Worm (Caenorhabditis elegans) whole organism, L1 larva: ENCODE measurements around the gene tlp-1.

ENCODE experiments used
- C04F5.9 ChIP-seq: sonication (generic microtip); optimal IDR thresholded peaks from 2 replicates; lab custom pipeline; 2016; ENCODE audit warnings: missing genetic modification characterization, missing compliant biosample characterization
- ama-1 ChIP-seq: fragments of 150-350 bp; optimal IDR thresholded peaks from 2 replicates; lab custom pipeline; 2014
- blmp-1 ChIP-seq: fragments of 150-350 bp; optimal IDR thresholded peaks from 2 replicates; lab custom pipeline; 2014; ENCODE audit warnings: missing biosample characterization, missing genetic modification characterization
- ceh-8 ChIP-seq: fragments of 200-800 bp; sonication (Bioruptor generic); optimal IDR thresholded peaks from 2 replicates; lab custom pipeline; 2018; ENCODE audit warnings: mild to moderate bottlenecking, missing genetic modification characterization, moderate library complexity, missing compliant biosample characterization
- ceh-82 ChIP-seq, 3 experiments: fragments of 150-350 bp in 1 of 3; sonication (generic microtip) in 2 of 3; optimal IDR thresholded peaks; 2 replicates each; lab custom pipeline; 2014 to 2017; ENCODE audit warnings: missing biosample characterization in 3 of 3, missing genetic modification characterization in 3 of 3
- ceh-90 ChIP-seq: sonication (generic microtip); optimal IDR thresholded peaks from 2 replicates; lab custom pipeline; 2016; ENCODE audit warnings: missing genetic modification characterization, missing compliant biosample characterization
- ces-1 ChIP-seq: fragments of 150-350 bp; optimal IDR thresholded peaks from 2 replicates; lab custom pipeline; 2014; ENCODE audit warnings: missing biosample characterization, missing genetic modification reagents, missing genetic modification characterization
- dsc-1 ChIP-seq: sonication (generic microtip); optimal IDR thresholded peaks from 2 replicates; lab custom pipeline; 2016; ENCODE audit warnings: mild to moderate bottlenecking, missing genetic modification characterization, missing compliant biosample characterization
- efl-1 ChIP-seq, 4 experiments: fragments of 150-350 bp; optimal IDR thresholded peaks in 3 of 4; peaks in 1 of 4; 1 replicate in 1 of 4; 2 replicates in 3 of 4; lab custom pipeline; 2014; ENCODE audit warnings: missing biosample characterization in 2 of 4, missing genetic modification characterization in 2 of 4, missing genetic modification reagents in 2 of 4
- efl-3 ChIP-seq: fragments of 200-800 bp; sonication (Bioruptor generic); optimal IDR thresholded peaks from 2 replicates; lab custom pipeline; 2018; ENCODE audit warnings: mild to moderate bottlenecking, missing genetic modification characterization, missing compliant biosample characterization
- egl-27 ChIP-seq, 2 experiments: fragments of 150-350 bp in 1 of 2; sonication (generic microtip); optimal IDR thresholded peaks; 3 replicates each; lab custom pipeline; 2017 to 2018; ENCODE audit warnings: missing biosample characterization in 2 of 2, missing genetic modification characterization in 2 of 2, missing genetic modification reagents in 2 of 2
- fkh-4 ChIP-seq: sonication (generic microtip); optimal IDR thresholded peaks from 2 replicates; lab custom pipeline; 2016; ENCODE audit warnings: missing compliant biosample characterization, missing genetic modification characterization, borderline replicate concordance
- fkh-8 ChIP-seq: sonication (generic microtip); optimal IDR thresholded peaks from 2 replicates; lab custom pipeline; 2016; ENCODE audit warnings: mild to moderate bottlenecking, missing genetic modification characterization, missing compliant biosample characterization
- grh-1 ChIP-seq: fragments of 200-800 bp; sonication (Bioruptor generic); IDR thresholded peaks from 2 replicates; pipeline ENCODE4 v1.3.6; 2022; ENCODE audit warnings: missing genetic modification reagents, missing genetic modification characterization, missing compliant biosample characterization
- hlh-4 ChIP-seq: sonication (generic microtip); optimal IDR thresholded peaks from 2 replicates; lab custom pipeline; 2016; ENCODE audit warnings: mild to moderate bottlenecking, missing genetic modification characterization, missing compliant biosample characterization
- irx-1 ChIP-seq: sonication (generic microtip); optimal IDR thresholded peaks from 2 replicates; lab custom pipeline; 2016; ENCODE audit warnings: missing genetic modification characterization, missing compliant biosample characterization
- lin-14 ChIP-seq: fragments of 200-800 bp; sonication (Bioruptor generic); optimal IDR thresholded peaks from 2 replicates; lab custom pipeline; 2018; ENCODE audit warnings: mild to moderate bottlenecking, missing genetic modification characterization, moderate library complexity, missing compliant biosample characterization
- lin-15B ChIP-seq: fragments of 150-350 bp; sonication (generic microtip); optimal IDR thresholded peaks from 3 replicates; lab custom pipeline; 2014; ENCODE audit warnings: missing biosample characterization, missing genetic modification characterization
- lin-35 ChIP-seq, 2 experiments: fragments of 150-350 bp; optimal IDR thresholded peaks; 2 replicates each; lab custom pipeline; 2014; ENCODE audit warnings: missing biosample characterization in 2 of 2, missing genetic modification characterization in 2 of 2, missing genetic modification reagents in 2 of 2
- lin-39 ChIP-seq: fragments of 150-350 bp; optimal IDR thresholded peaks from 2 replicates; lab custom pipeline; 2014; ENCODE audit warnings: missing biosample characterization, missing genetic modification reagents, missing genetic modification characterization
- lsy-2 ChIP-seq, 2 experiments: fragments of 150-350 bp; optimal IDR thresholded peaks; 2 replicates each; lab custom pipeline; 2014; ENCODE audit warnings: missing biosample characterization in 2 of 2, missing genetic modification characterization in 2 of 2
- mab-9 ChIP-seq: fragments of 200-800 bp; sonication (Bioruptor generic); IDR thresholded peaks from 2 replicates; pipeline ENCODE4 v1.3.6; 2022; ENCODE audit warnings: missing genetic modification reagents, missing genetic modification characterization, missing compliant biosample characterization
- mdl-1 ChIP-seq, 2 experiments: fragments of 150-350 bp; optimal IDR thresholded peaks; 2 replicates each; lab custom pipeline; 2014 to 2017; ENCODE audit warnings: missing biosample characterization in 2 of 2, missing genetic modification characterization in 2 of 2, inconsistent platforms in 1 of 2
- mep-1 ChIP-seq: fragments of 150-350 bp; optimal IDR thresholded peaks from 2 replicates; lab custom pipeline; 2014; ENCODE audit warnings: missing biosample characterization, missing genetic modification characterization
- nhr-11 ChIP-seq: fragments of 150-350 bp; optimal IDR thresholded peaks from 2 replicates; lab custom pipeline; 2014; ENCODE audit warnings: missing biosample characterization, missing genetic modification characterization
- nhr-19 ChIP-seq: fragments of 200-800 bp; sonication (Bioruptor generic); conservative IDR thresholded peaks from 2 replicates; pipeline ENCODE4 v1.3.6; 2022; ENCODE audit warnings: missing genetic modification characterization, missing compliant biosample characterization
- nhr-20 ChIP-seq: sonication (generic microtip); optimal IDR thresholded peaks from 2 replicates; lab custom pipeline; 2016; ENCODE audit warnings: mild to moderate bottlenecking, missing genetic modification characterization, missing compliant biosample characterization
- nhr-28 ChIP-seq: fragments of 150-350 bp; optimal IDR thresholded peaks from 2 replicates; lab custom pipeline; 2014; ENCODE audit warnings: missing biosample characterization, missing genetic modification characterization
- nhr-47 ChIP-seq: sonication (generic microtip); optimal IDR thresholded peaks from 2 replicates; lab custom pipeline; 2016; ENCODE audit warnings: mild to moderate bottlenecking, missing genetic modification characterization, moderate library complexity, missing compliant biosample characterization
- nhr-71 ChIP-seq: sonication (generic microtip); optimal IDR thresholded peaks from 2 replicates; lab custom pipeline; 2016; ENCODE audit warnings: mild to moderate bottlenecking, missing genetic modification characterization, moderate library complexity, missing compliant biosample characterization
- nhr-76 ChIP-seq: sonication (generic microtip); optimal IDR thresholded peaks from 2 replicates; lab custom pipeline; 2017; ENCODE audit warnings: missing biosample characterization, missing genetic modification characterization
- nhr-77 ChIP-seq: fragments of 150-350 bp; optimal IDR thresholded peaks from 2 replicates; lab custom pipeline; 2014; ENCODE audit warnings: missing biosample characterization, missing genetic modification characterization
- nhr-85 ChIP-seq: sonication (generic microtip); peaks from one replicate; lab custom pipeline; 2016; ENCODE audit warnings: missing genetic modification characterization, inconsistent platforms, missing compliant biosample characterization
- nhr-90 ChIP-seq: sonication (generic microtip); optimal IDR thresholded peaks from 2 replicates; lab custom pipeline; 2016; ENCODE audit warnings: mild to moderate bottlenecking, missing genetic modification characterization, missing compliant biosample characterization; ENCODE audit not compliant: poor library complexity
- pag-3 ChIP-seq: sonication (generic microtip); optimal IDR thresholded peaks from 2 replicates; lab custom pipeline; 2017; ENCODE audit warnings: missing genetic modification characterization, mild to moderate bottlenecking, missing compliant biosample characterization, antibody characterized with exemption, borderline replicate concordance; ENCODE audit not compliant: insufficient read depth
- rnt-1 ChIP-seq: sonication (generic microtip); optimal IDR thresholded peaks from 2 replicates; lab custom pipeline; 2016; ENCODE audit warnings: mild to moderate bottlenecking, missing genetic modification characterization, moderate library complexity, missing compliant biosample characterization
- skn-1 ChIP-seq: fragments of 150-350 bp; optimal IDR thresholded peaks from 2 replicates; lab custom pipeline; 2014; ENCODE audit warnings: missing biosample characterization, missing genetic modification characterization
- snu-23 ChIP-seq: sonication (generic microtip); optimal IDR thresholded peaks from 2 replicates; lab custom pipeline; 2016; ENCODE audit warnings: missing genetic modification characterization, missing compliant biosample characterization
- sox-4 ChIP-seq: sonication (generic microtip); optimal IDR thresholded peaks from 2 replicates; lab custom pipeline; 2016; ENCODE audit warnings: missing genetic modification characterization, missing compliant biosample characterization
- sptf-1 ChIP-seq: fragments of 150-350 bp; optimal IDR thresholded peaks from 2 replicates; lab custom pipeline; 2014; ENCODE audit warnings: missing biosample characterization, missing genetic modification characterization
- swsn-7 ChIP-seq: sonication (generic microtip); optimal IDR thresholded peaks from 2 replicates; lab custom pipeline; 2016; ENCODE audit warnings: missing genetic modification characterization, missing compliant biosample characterization
- tbx-2 ChIP-seq: sonication (generic microtip); optimal IDR thresholded peaks from 2 replicates; lab custom pipeline; 2016; ENCODE audit warnings: missing genetic modification characterization, missing compliant biosample characterization
- tlp-1 ChIP-seq: fragments of 150-350 bp; optimal IDR thresholded peaks from 2 replicates; lab custom pipeline; 2014; ENCODE audit warnings: missing biosample characterization, missing genetic modification characterization
- unc-62 ChIP-seq: fragments of 150-350 bp; optimal IDR thresholded peaks from 2 replicates; lab custom pipeline; 2014; ENCODE audit warnings: missing biosample characterization, missing genetic modification reagents, missing genetic modification characterization
- unc-86 ChIP-seq: sonication (generic microtip); optimal IDR thresholded peaks from 2 replicates; lab custom pipeline; 2016; ENCODE audit warnings: missing genetic modification characterization, missing compliant biosample characterization
- unc-98 ChIP-seq: fragments of 200-800 bp; sonication (Bioruptor generic); IDR thresholded peaks from 2 replicates; pipeline ENCODE4 v1.3.6; 2022; ENCODE audit warnings: missing genetic modification characterization, missing compliant biosample characterization
- ztf-11 ChIP-seq, 2 experiments: sonication (generic microtip); optimal IDR thresholded peaks; 2 replicates each; lab custom pipeline; 2016 to 2017; ENCODE audit warnings: missing genetic modification characterization in 2 of 2, missing biosample characterization in 1 of 2, missing compliant biosample characterization in 1 of 2

The tlp-1 gene

DNA sequence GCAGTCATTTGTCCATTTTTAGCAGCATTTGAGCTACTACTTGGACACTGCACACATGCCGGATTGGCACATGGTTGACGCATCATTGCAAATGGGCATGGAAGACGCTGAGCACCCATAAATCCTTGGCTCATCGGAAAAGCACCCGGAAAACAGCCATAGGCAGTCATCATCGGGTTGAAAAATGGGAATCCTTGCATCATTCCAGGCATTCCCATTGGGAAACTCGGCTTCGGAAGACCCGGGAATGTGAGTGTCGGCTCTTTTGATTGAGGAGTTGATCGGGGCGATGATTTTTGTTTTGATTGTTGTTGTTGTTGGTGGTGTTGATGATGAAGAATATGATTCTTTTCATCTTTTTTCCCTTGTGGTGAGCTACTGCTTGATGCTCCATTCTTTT, 1.2 kb downstream of the tlp-1 start:
- TF ChIP-seq lin-14 (GFP tag; lab: Kevin White, UChicago) (peak; percentile 2), ceh-8 (GFP tag; lab: Kevin White, UChicago) (no peak), efl-3 (GFP tag; lab: Kevin White, UChicago) (no peak), nhr-85 (no peak), mab-9 (GFP tag; lab: Robert Waterston, UW) (peak; percentile 53; the same call in 1 of the 2 replicates), sptf-1 (no peak), fkh-8 (tag; lab: Kevin White, UChicago) (no peak), lin-39 (tag; lab: Kevin White, UChicago) (no peak), fkh-4 (tag; lab: Kevin White, UChicago) (no peak)

DNA sequence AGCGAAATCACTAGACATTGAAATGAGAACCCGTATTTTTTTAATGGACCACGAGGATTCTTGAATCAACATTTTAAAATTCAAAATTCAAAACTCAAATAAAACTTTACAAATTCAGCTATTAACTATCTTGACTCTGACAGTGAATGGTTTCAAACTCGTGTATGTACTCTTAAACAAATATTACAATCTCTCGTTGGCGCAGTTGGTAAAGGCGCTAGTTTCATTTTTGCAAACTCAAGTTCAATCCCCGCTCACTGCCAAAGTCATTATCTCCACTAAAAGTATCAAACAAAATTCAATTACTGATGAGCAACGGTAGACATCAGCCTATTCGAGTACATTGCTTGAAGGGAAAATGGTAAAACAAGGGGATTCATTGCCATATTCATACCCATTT, 2.4 kb downstream of the tlp-1 start:
- TF ChIP-seq pag-3 (tag; lab: Kevin White, UChicago) (no peak), ama-1 (no peak), nhr-90 (tag; lab: Kevin White, UChicago) (peak; percentile 3), hlh-4 (tag; lab: Kevin White, UChicago) (no peak), ces-1 (GFP tag; lab: Kevin White, UChicago) (no peak), sox-4 (tag; lab: Kevin White, UChicago) (no peak), mdl-1 (tag; optimal IDR thresholded peaks at IDR 0.05; lab: Kevin White, UChicago) (no peak), nhr-28 (no peak), efl-1 (optimal IDR thresholded peaks at IDR 0.05; lab: Kevin White, UChicago) (no peak), efl-1 (GFP tag; optimal IDR thresholded peaks at IDR 0.05 in 1 of 2; lab: Kevin White, UChicago) (peak in 1 of 2 experiments; percentile 10), grh-1 (no peak), lin-35 (GFP tag; optimal IDR thresholded peaks at IDR 0.05; lab: Kevin White, UChicago) (peak in 1 of 2 experiments; percentile 12)

ce11 chrIV:13700847-13701246, 3.0 kb downstream of the tlp-1 start:
- TF ChIP-seq ceh-82 (tag; optimal IDR thresholded peaks at IDR 0.05; lab: Kevin White, UChicago), result no peak
- TF ChIP-seq ces-1 (GFP tag; lab: Kevin White, UChicago), result no peak
- no peak for TF ChIP-seq nhr-20 (tag; lab: Kevin White, UChicago)
- TF ChIP-seq ceh-90 (tag; lab: Kevin White, UChicago), result no peak
- no peak for TF ChIP-seq nhr-11 (tag; lab: Kevin White, UChicago)
- TF ChIP-seq blmp-1, result no peak
- no peak for TF ChIP-seq tlp-1 (tag; lab: Kevin White, UChicago)
- TF ChIP-seq unc-98, result no peak

ce11 chrIV:13699384-13699788, 4.5 kb downstream of the tlp-1 start:
- TF ChIP-seq rnt-1 (tag; lab: Kevin White, UChicago) (peak; percentile 85), swsn-7 (tag; lab: Kevin White, UChicago) (peak; percentile 7), lin-14 (GFP tag; lab: Kevin White, UChicago) (peak; percentile 86), nhr-47 (tag; lab: Kevin White, UChicago) (no peak), lsy-2 (tag; optimal IDR thresholded peaks at IDR 0.05; lab: Kevin White, UChicago) (peak in 1 of 2 experiments; percentile 31), egl-27 (tag; optimal IDR thresholded peaks at IDR 0.05; lab: Kevin White, UChicago) (peak in 1 of 2 experiments; percentile 39), mab-9 (GFP tag; lab: Robert Waterston, UW) (peak; percentile 79), blmp-1 (peak; percentile 21), C04F5.9 (tag; lab: Kevin White, UChicago) (no peak), unc-62 (GFP tag; lab: Kevin White, UChicago) (no peak), pag-3 (tag; lab: Kevin White, UChicago) (peak; percentile 6), irx-1 (tag; lab: Kevin White, UChicago) (peak; percentile 30), mep-1 (tag; lab: Kevin White, UChicago) (peak; percentile 17), unc-86 (no peak), nhr-71 (tag; lab: Kevin White, UChicago) (peak; percentile 68), skn-1 (tag; lab: Kevin White, UChicago) (no peak), nhr-76 (tag; lab: Kevin White, UChicago) (no peak), nhr-19 (0 out of 2 replicates have a peak, but pooled peaks have one; percentile 17), lin-15B (tag; lab: Kevin White, UChicago) (no peak), tbx-2 (tag; lab: Kevin White, UChicago) (peak; percentile 50), fkh-4 (tag; lab: Kevin White, UChicago) (peak; percentile 59), nhr-85 (peak; percentile 74), dsc-1 (tag; lab: Kevin White, UChicago) (peak; percentile 93), ztf-11 (tag; optimal IDR thresholded peaks at IDR 0.05; lab: Kevin White, UChicago) (peak in 1 of 2 experiments; percentile 53), nhr-77 (no peak), lin-39 (tag; lab: Kevin White, UChicago) (peak; percentile 83), snu-23 (GFP tag; lab: Kevin White, UChicago) (peak; percentile 13)
